Fruit fly (Drosophila melanogaster) whole organism, embryonic: ENCODE results near the gene Prosbeta2.
A peak's percentile ranks its signal among the peaks of the same experiment; 100 is the strongest.

Source experiments
- Aef1 ChIP-seq: fragments of 200-800 bp; sonication (Bioruptor generic); IDR thresholded peaks from 3 replicates; pipeline ENCODE4 v1.3.6; 2022; ENCODE audit warnings: missing biosample characterization, missing genetic modification characterization
- Bteb2 ChIP-seq: fragments of 200-800 bp; sonication (Bioruptor generic); optimal IDR thresholded peaks from 2 replicates; lab custom pipeline; 2016; ENCODE audit warnings: missing biosample characterization, missing genetic modification characterization
- CG11247 ChIP-seq: fragments of 200-800 bp; sonication (Bioruptor generic); IDR thresholded peaks from 2 replicates; pipeline ENCODE4 v1.3.6; 2022; ENCODE audit warnings: missing biosample characterization, missing genetic modification characterization
- CG11456 ChIP-seq: fragments of 200-800 bp; sonication (Bioruptor generic); IDR thresholded peaks from 3 replicates; pipeline ENCODE4 v1.3.6; 2022; ENCODE audit warnings: missing biosample characterization, missing genetic modification characterization
- CG11696 ChIP-seq: fragments of 200-800 bp; sonication (Bioruptor generic); IDR thresholded peaks from 2 replicates; pipeline ENCODE4 v1.3.6; 2022; ENCODE audit warnings: missing biosample characterization, missing genetic modification characterization
- CG11723 ChIP-seq: fragments of 200-800 bp; sonication (Bioruptor generic); optimal IDR thresholded peaks from 2 replicates; lab custom pipeline; 2017; ENCODE audit warnings: missing biosample characterization, mild to moderate bottlenecking, missing genetic modification characterization
- CG12299 ChIP-seq: fragments of 200-800 bp; sonication (Bioruptor generic); optimal IDR thresholded peaks from 2 replicates; lab custom pipeline; 2018; ENCODE audit warnings: missing biosample characterization, mild to moderate bottlenecking, missing genetic modification characterization
- CG12391 ChIP-seq: fragments of 200-800 bp; sonication (Bioruptor generic); optimal IDR thresholded peaks from 3 replicates; lab custom pipeline; 2018; ENCODE audit warnings: missing biosample characterization, mild to moderate bottlenecking, missing genetic modification characterization, moderate library complexity
- CG12942 ChIP-seq: fragments of 200-800 bp; sonication (Bioruptor generic); optimal IDR thresholded peaks from 3 replicates; lab custom pipeline; 2016; ENCODE audit warnings: missing biosample characterization, missing genetic modification characterization
- CG13123 ChIP-seq: fragments of 200-800 bp; sonication (Bioruptor generic); optimal IDR thresholded peaks from 2 replicates; lab custom pipeline; 2016; ENCODE audit warnings: missing biosample characterization, missing genetic modification characterization
- CG13624 ChIP-seq: fragments of 200-800 bp; sonication (Bioruptor generic); optimal IDR thresholded peaks from 2 replicates; lab custom pipeline; 2016; ENCODE audit warnings: missing biosample characterization, missing genetic modification characterization
- CG15011 ChIP-seq: fragments of 200-800 bp; sonication (Bioruptor generic); optimal IDR thresholded peaks from 3 replicates; lab custom pipeline; 2018; ENCODE audit warnings: missing biosample characterization, mild to moderate bottlenecking, missing genetic modification characterization
- CG15073 ChIP-seq: fragments of 200-800 bp; sonication (Bioruptor generic); optimal IDR thresholded peaks from 2 replicates; lab custom pipeline; 2016; ENCODE audit warnings: missing biosample characterization, missing genetic modification characterization
- CG1529 ChIP-seq: fragments of 200-800 bp; sonication (Bioruptor generic); optimal IDR thresholded peaks from 3 replicates; lab custom pipeline; 2018; ENCODE audit warnings: missing biosample characterization, missing genetic modification characterization
- CG17612 ChIP-seq: fragments of 200-800 bp; sonication (Bioruptor generic); IDR thresholded peaks from 2 replicates; pipeline ENCODE4 v1.3.6; 2022; ENCODE audit warnings: missing biosample characterization, missing genetic modification characterization
- CG3163 ChIP-seq: fragments of 200-800 bp; sonication (Bioruptor generic); optimal IDR thresholded peaks from 3 replicates; lab custom pipeline; 2016; ENCODE audit warnings: missing biosample characterization, missing genetic modification characterization
- CG3407 ChIP-seq: fragments of 200-800 bp; sonication (Bioruptor generic); optimal IDR thresholded peaks from 2 replicates; lab custom pipeline; 2018; ENCODE audit warnings: missing biosample characterization, mild to moderate bottlenecking, missing genetic modification characterization
- CG4820 ChIP-seq: fragments of 200-800 bp; sonication (Bioruptor generic); optimal IDR thresholded peaks from 3 replicates; lab custom pipeline; 2016; ENCODE audit warnings: missing biosample characterization, missing genetic modification characterization
- CG5180 ChIP-seq: fragments of 200-800 bp; sonication (Bioruptor generic); optimal IDR thresholded peaks from 3 replicates; lab custom pipeline; 2017; ENCODE audit warnings: missing biosample characterization, missing genetic modification characterization, mild to moderate bottlenecking, moderate library complexity, missing genetic modification reagents
- CG6272 ChIP-seq: fragments of 200-800 bp; sonication (Bioruptor generic); IDR thresholded peaks from 2 replicates; pipeline ENCODE4 v1.3.6; 2022; ENCODE audit warnings: missing biosample characterization, missing genetic modification characterization
- CG6689 ChIP-seq: fragments of 200-800 bp; sonication (Bioruptor generic); IDR thresholded peaks from 2 replicates; pipeline ENCODE4 v1.3.6; 2022; ENCODE audit warnings: missing biosample characterization, missing genetic modification characterization
- CG7357 ChIP-seq: fragments of 200-800 bp; sonication (Bioruptor generic); IDR thresholded peaks from 3 replicates; pipeline ENCODE4 v1.3.6; 2022; ENCODE audit warnings: missing biosample characterization, missing genetic modification characterization
- CG8478 ChIP-seq: fragments of >200 bp; optimal IDR thresholded peaks from 2 replicates; lab custom pipeline; 2018
- CG9215 ChIP-seq: fragments of 200-800 bp; sonication (Bioruptor generic); IDR thresholded peaks from 2 replicates; pipeline ENCODE4 v1.3.6; 2022; ENCODE audit warnings: missing biosample characterization, missing genetic modification characterization
- Dad ChIP-seq: fragments of 200-800 bp; sonication (Bioruptor generic); optimal IDR thresholded peaks from 3 replicates; lab custom pipeline; 2016; ENCODE audit warnings: missing biosample characterization, missing genetic modification characterization
- Optix ChIP-seq: fragments of 200-800 bp; sonication (Bioruptor generic); IDR thresholded peaks from 3 replicates; pipeline ENCODE4 v1.3.6; 2022; ENCODE audit warnings: missing biosample characterization, missing genetic modification characterization
- Ravus ChIP-seq: fragments of 200-800 bp; sonication (Bioruptor generic); IDR thresholded peaks from 2 replicates; pipeline ENCODE4 v1.3.6; 2022; ENCODE audit warnings: missing biosample characterization, missing genetic modification characterization
- ab ChIP-seq: fragments of 200-800 bp; sonication (Bioruptor generic); optimal IDR thresholded peaks from 2 replicates; lab custom pipeline; 2016; ENCODE audit warnings: missing biosample characterization, missing genetic modification characterization
- ash1 ChIP-seq: fragments of 200-800 bp; sonication (Bioruptor generic); optimal IDR thresholded peaks from 2 replicates; lab custom pipeline; 2018; ENCODE audit warnings: missing biosample characterization, mild to moderate bottlenecking, missing genetic modification characterization
- bbx ChIP-seq: fragments of 200-800 bp; sonication (Bioruptor generic); IDR thresholded peaks from 2 replicates; pipeline ENCODE4 v1.3.6; 2022; ENCODE audit warnings: missing biosample characterization, missing genetic modification characterization; ENCODE audit not compliant: partially characterized antibody
- cato ChIP-seq: fragments of 200-800 bp; sonication (Bioruptor generic); optimal IDR thresholded peaks from 2 replicates; lab custom pipeline; 2016; ENCODE audit warnings: missing biosample characterization, missing genetic modification characterization, borderline replicate concordance
- cg ChIP-seq: fragments of 200-800 bp; sonication (Bioruptor generic); optimal IDR thresholded peaks from 3 replicates; lab custom pipeline; 2019; ENCODE audit warnings: missing biosample characterization, mild to moderate bottlenecking, missing genetic modification characterization, moderate library complexity
- chm ChIP-seq: fragments of 200-800 bp; sonication (Bioruptor generic); IDR thresholded peaks from 2 replicates; pipeline ENCODE4 v1.3.6; 2022; ENCODE audit warnings: missing biosample characterization, missing genetic modification characterization
- eve ChIP-seq, 2 experiments: fragments of >200 bp; optimal IDR thresholded peaks; 2 replicates each; lab custom pipeline; 2017; ENCODE audit warnings: missing biosample characterization in 2 of 2, missing genetic modification characterization in 2 of 2
- fd3F ChIP-seq: fragments of 200-800 bp; sonication (Bioruptor generic); optimal IDR thresholded peaks from 2 replicates; lab custom pipeline; 2018; ENCODE audit warnings: missing biosample characterization, mild to moderate bottlenecking, missing genetic modification characterization, moderate library complexity
- gfzf ChIP-seq: fragments of 200-800 bp; sonication (Bioruptor generic); optimal IDR thresholded peaks from 2 replicates; lab custom pipeline; 2016; ENCODE audit warnings: missing biosample characterization, mild to moderate bottlenecking, missing genetic modification characterization, moderate library complexity
- gro ChIP-seq: fragments of 200-800 bp; sonication (Bioruptor generic); optimal IDR thresholded peaks from 2 replicates; lab custom pipeline; 2016; ENCODE audit warnings: missing biosample characterization, missing genetic modification characterization
- hbn ChIP-seq: fragments of 200-800 bp; sonication (Bioruptor generic); IDR thresholded peaks from 2 replicates; pipeline ENCODE4 v1.3.6; 2022; ENCODE audit warnings: missing biosample characterization, missing genetic modification characterization; ENCODE audit not compliant: partially characterized antibody
- ken ChIP-seq: fragments of 200-800 bp; sonication (Bioruptor generic); IDR thresholded peaks from 3 replicates; pipeline ENCODE4 v1.3.6; 2022; ENCODE audit warnings: missing biosample characterization, missing genetic modification characterization
- lab ChIP-seq: fragments of 200-800 bp; sonication (Bioruptor generic); optimal IDR thresholded peaks from 3 replicates; lab custom pipeline; 2017; ENCODE audit warnings: missing biosample characterization, missing genetic modification characterization, mild to moderate bottlenecking, moderate library complexity, missing genetic modification reagents
- pita ChIP-seq: fragments of 200-800 bp; sonication (Bioruptor generic); optimal IDR thresholded peaks from 2 replicates; lab custom pipeline; 2017; ENCODE audit warnings: missing biosample characterization, mild to moderate bottlenecking, missing genetic modification characterization
- prd ChIP-seq, 3 experiments: fragments of >200 bp in 2 of 3; fragments of 200-800 bp in 1 of 3; sonication (Bioruptor generic) in 1 of 3; optimal IDR thresholded peaks in 2 of 3; IDR thresholded peaks in 1 of 3; 2 replicates in 2 of 3; 3 replicates in 1 of 3; pipeline versions ENCODE4 v1.3.6 to Lab custom; 2017 to 2022; ENCODE audit warnings: missing biosample characterization in 1 of 3, missing genetic modification characterization in 1 of 3
- seq ChIP-seq: fragments of 200-800 bp; sonication (Bioruptor generic); IDR thresholded peaks from 2 replicates; pipeline ENCODE4 v1.3.6; 2022; ENCODE audit warnings: missing biosample characterization, missing genetic modification characterization
- tgo ChIP-seq: fragments of 200-800 bp; sonication (Bioruptor generic); IDR thresholded peaks from 3 replicates; pipeline ENCODE4 v1.3.6; 2022; ENCODE audit warnings: missing biosample characterization, missing genetic modification characterization
- tup ChIP-seq: fragments of 200-800 bp; sonication (Bioruptor generic); optimal IDR thresholded peaks from 2 replicates; lab custom pipeline; 2016; ENCODE audit warnings: missing biosample characterization, mild to moderate bottlenecking, missing genetic modification characterization, moderate library complexity
- unc-4 ChIP-seq: fragments of 200-800 bp; sonication (Bioruptor generic); IDR thresholded peaks from 2 replicates; pipeline ENCODE4 v1.3.6; 2022; ENCODE audit warnings: missing biosample characterization, missing genetic modification characterization; ENCODE audit not compliant: partially characterized antibody
- usp ChIP-seq: fragments of >200 bp; optimal IDR thresholded peaks from 2 replicates; lab custom pipeline; 2017; ENCODE audit warnings: missing biosample characterization, missing genetic modification characterization
- vfl ChIP-seq: fragments of 200-800 bp; sonication (Bioruptor generic); optimal IDR thresholded peaks from 2 replicates; lab custom pipeline; 2016; ENCODE audit warnings: missing biosample characterization, missing genetic modification characterization
- zfh1 ChIP-seq: fragments of 200-800 bp; sonication (Bioruptor generic); IDR thresholded peaks from 3 replicates; pipeline ENCODE4 v1.3.6; 2022; ENCODE audit warnings: missing biosample characterization, missing genetic modification characterization

Prosbeta2 gene

dm6 chr3L:15011638-15012335 lies 12.0 kb downstream of the Prosbeta2 start (continued):
- TF ChIP-seq CG15011 (GFP tag; lab: Kevin White, UChicago) (peak; percentile 65), Dad (GFP tag; lab: Kevin White, UChicago) (no peak), CG13123 (peak; percentile 13), CG17612 (GFP tag; lab: Robert Waterston, UW) (peak; percentile 16; the same call in 1 of the 2 replicates), zfh1 (GFP tag; lab: Robert Waterston, UW) (peak; percentile 76; the same call in 2 of the 3 replicates), CG1529 (peak; percentile 53), lab (GFP tag; lab: Kevin White, UChicago) (peak; percentile 81), unc-4 (no peak), gfzf (no peak), CG9215 (peak; percentile 28; the same call in 1 of the 2 replicates), CG11247 (GFP tag; lab: Robert Waterston, UW) (peak; percentile 69), CG3407 (GFP tag; lab: Kevin White, UChicago) (peak; percentile 62), CG11696 (GFP tag; lab: Robert Waterston, UW) (peak; percentile 47; the same call in 1 of the 2 replicates), gro (GFP tag; lab: Kevin White, UChicago) (no peak), bbx (GFP tag; lab: Robert Waterston, UW) (no peak), CG6272 (GFP tag; lab: Robert Waterston, UW) (peak; percentile 37; the same call in 1 of the 2 replicates), fd3F (peak; percentile 68), tup (GFP tag; lab: Kevin White, UChicago) (no peak), Aef1 (peak; percentile 52), CG7357 (GFP tag; lab: Robert Waterston, UW) (peak; percentile 60; the same call in 2 of the 3 replicates), ash1 (no peak), eve (GFP tag; optimal IDR thresholded peaks at IDR 0.05; lab: Kevin White, UChicago) (peak in 1 of 2 experiments; percentile 88), CG11456 (GFP tag; lab: Robert Waterston, UW) (0 out of 3 replicates have a peak, but pooled peaks have one; percentile 18), pita (no peak), CG5180 (GFP tag; lab: Kevin White, UChicago) (peak; percentile 55), vfl (peak; percentile 9), CG6689 (GFP tag; lab: Robert Waterston, UW) (peak; percentile 78), Ravus (GFP tag; lab: Robert Waterston, UW) (peak; percentile 23; the same call in 1 of the 2 replicates), CG12942 (peak; percentile 57), hbn (no peak), Bteb2 (GFP tag; lab: Kevin White, UChicago) (peak; percentile 33), seq (peak; percentile 65), ken (GFP tag; lab: Robert Waterston, UW) (peak; percentile 65; the same call in 2 of the 3 replicates), ab (no peak), chm (GFP tag; lab: Robert Waterston, UW) (peak; percentile 65; the same call in 1 of the 2 replicates), prd (optimal IDR thresholded peaks at IDR 0.05; lab: Kevin White, UChicago) (no peak), prd (GFP tag; IDR thresholded peaks at IDR 0.05; lab: Robert Waterston, UW) (peak; percentile 73), CG8478 (lab: Kevin White, UChicago) (no peak), CG12391 (tag; lab: Kevin White, UChicago) (peak; percentile 85), CG15073 (GFP tag; lab: Kevin White, UChicago) (no peak), usp (GFP tag; lab: Kevin White, UChicago) (no peak), CG12299 (tag; lab: Kevin White, UChicago) (peak; percentile 62), tgo (peak; percentile 82), cato (peak; percentile 20), CG13624 (peak; percentile 4), CG11723 (peak; percentile 51), Optix (GFP tag; lab: Robert Waterston, UW) (no peak), cg (GFP tag; lab: Kevin White, UChicago) (no peak), CG4820 (peak; percentile 75), CG3163 (no peak)
